Fruit fly (Drosophila melanogaster) whole organism, embryonic: ENCODE results near the gene Syp.
A peak's percentile ranks its signal among the peaks of the same experiment; 100 is the strongest.

ENCODE experiments used
- B-H1 ChIP-seq: fragments of 200-800 bp; sonication (Bioruptor generic); IDR thresholded peaks from 3 replicates; pipeline ENCODE4 v1.3.6; 2022; ENCODE audit warnings: missing biosample characterization, missing genetic modification characterization
- Blimp-1 ChIP-seq: fragments of 200-800 bp; sonication (Bioruptor generic); optimal IDR thresholded peaks from 3 replicates; lab custom pipeline; 2018; ENCODE audit warnings: missing biosample characterization, missing genetic modification characterization, mild to moderate bottlenecking, moderate library complexity, missing genetic modification reagents
- CG10979 ChIP-seq: fragments of 200-800 bp; sonication (Bioruptor generic); optimal IDR thresholded peaks from 2 replicates; lab custom pipeline; 2018; ENCODE audit warnings: missing biosample characterization, mild to moderate bottlenecking, missing genetic modification characterization, moderate library complexity
- CG11093 ChIP-seq: fragments of 200-800 bp; sonication (Bioruptor generic); IDR thresholded peaks from 3 replicates; pipeline ENCODE4 v1.3.6; 2022; ENCODE audit warnings: missing biosample characterization, missing genetic modification characterization
- CG11504 ChIP-seq: fragments of 200-800 bp; sonication (Bioruptor generic); optimal IDR thresholded peaks from 3 replicates; lab custom pipeline; 2019; ENCODE audit warnings: missing biosample characterization, mild to moderate bottlenecking, missing genetic modification characterization, moderate library complexity
- CG11695 ChIP-seq: fragments of 200-800 bp; sonication (Bioruptor generic); IDR thresholded peaks from 3 replicates; pipeline ENCODE4 v1.3.6; 2022; ENCODE audit warnings: missing biosample characterization, missing genetic modification characterization
- CG12155 ChIP-seq: fragments of 200-800 bp; sonication (Bioruptor generic); optimal IDR thresholded peaks from 3 replicates; lab custom pipeline; 2016; ENCODE audit warnings: missing biosample characterization, missing genetic modification characterization
- CG12942 ChIP-seq: fragments of 200-800 bp; sonication (Bioruptor generic); optimal IDR thresholded peaks from 3 replicates; lab custom pipeline; 2016; ENCODE audit warnings: missing biosample characterization, missing genetic modification characterization
- CG13894 ChIP-seq: fragments of 200-800 bp; sonication (Bioruptor generic); optimal IDR thresholded peaks from 3 replicates; lab custom pipeline; 2018; ENCODE audit warnings: missing biosample characterization, mild to moderate bottlenecking, missing genetic modification characterization, moderate library complexity
- CG14441 ChIP-seq: fragments of 200-800 bp; sonication (Bioruptor generic); IDR thresholded peaks from 2 replicates; pipeline ENCODE4 v1.3.6; 2022; ENCODE audit warnings: missing biosample characterization, missing genetic modification characterization
- CG1603 ChIP-seq: fragments of 200-800 bp; sonication (Bioruptor generic); optimal IDR thresholded peaks from 2 replicates; lab custom pipeline; 2019; ENCODE audit warnings: missing biosample characterization, mild to moderate bottlenecking, missing genetic modification characterization, moderate library complexity
- CG16813 ChIP-seq: fragments of 200-800 bp; sonication (Bioruptor generic); IDR thresholded peaks from 3 replicates; pipeline ENCODE4 v1.3.6; 2022; ENCODE audit warnings: missing biosample characterization, missing genetic modification characterization; ENCODE audit not compliant: partially characterized antibody
- CG2199 ChIP-seq: fragments of 200-800 bp; sonication (Bioruptor generic); IDR thresholded peaks from 3 replicates; pipeline ENCODE4 v1.3.6; 2022; ENCODE audit warnings: missing biosample characterization, missing genetic modification characterization
- CG32767 ChIP-seq: fragments of 200-800 bp; sonication (Bioruptor generic); IDR thresholded peaks from 2 replicates; pipeline ENCODE4 v1.3.6; 2022; ENCODE audit warnings: missing biosample characterization, missing genetic modification characterization
- CG4707 ChIP-seq: fragments of 200-800 bp; sonication (Bioruptor generic); optimal IDR thresholded peaks from 2 replicates; lab custom pipeline; 2018; ENCODE audit warnings: missing biosample characterization, mild to moderate bottlenecking, missing genetic modification characterization, moderate library complexity
- CG9797 ChIP-seq: fragments of 200-800 bp; sonication (Bioruptor generic); optimal IDR thresholded peaks from 3 replicates; lab custom pipeline; 2018; ENCODE audit warnings: missing biosample characterization, mild to moderate bottlenecking, missing genetic modification characterization
- CG9817 ChIP-seq: fragments of 200-800 bp; sonication (Bioruptor generic); optimal IDR thresholded peaks from 2 replicates; lab custom pipeline; 2018; ENCODE audit warnings: missing biosample characterization, mild to moderate bottlenecking, missing genetic modification characterization, moderate library complexity
- CHES-1-like ChIP-seq: fragments of 200-800 bp; sonication (Bioruptor generic); optimal IDR thresholded peaks from 2 replicates; lab custom pipeline; 2016; ENCODE audit warnings: missing biosample characterization, missing genetic modification characterization
- D19A ChIP-seq: fragments of 200-800 bp; optimal IDR thresholded peaks from 3 replicates; lab custom pipeline; 2019; ENCODE audit warnings: missing biosample characterization, mild to moderate bottlenecking, missing genetic modification characterization, moderate library complexity
- D19B ChIP-seq: fragments of 200-800 bp; sonication (Bioruptor generic); optimal IDR thresholded peaks from 2 replicates; lab custom pipeline; 2017; ENCODE audit warnings: missing biosample characterization, mild to moderate bottlenecking, missing genetic modification characterization
- E2f2 ChIP-seq: fragments of 200-800 bp; sonication (Bioruptor generic); IDR thresholded peaks from 2 replicates; pipeline ENCODE4 v1.3.6; 2022; ENCODE audit warnings: missing biosample characterization, missing genetic modification characterization
- Gsc ChIP-seq: fragments of 200-800 bp; sonication (Bioruptor generic); IDR thresholded peaks from 2 replicates; pipeline ENCODE4 v1.3.6; 2022; ENCODE audit warnings: missing biosample characterization, missing genetic modification characterization
- H15 ChIP-seq: fragments of 200-800 bp; sonication (Bioruptor generic); IDR thresholded peaks from 3 replicates; pipeline ENCODE4 v1.3.6; 2022; ENCODE audit warnings: missing biosample characterization, missing genetic modification characterization
- H2.0 ChIP-seq: fragments of 200-800 bp; sonication (Bioruptor generic); IDR thresholded peaks from 2 replicates; pipeline ENCODE4 v1.3.6; 2022; ENCODE audit warnings: missing biosample characterization, missing genetic modification characterization
- Hmr ChIP-seq: fragments of 200-800 bp; sonication (Bioruptor generic); optimal IDR thresholded peaks from 3 replicates; lab custom pipeline; 2017; ENCODE audit warnings: mild to moderate bottlenecking, missing biosample characterization, missing genetic modification reagents, missing genetic modification characterization
- MBD-R2 ChIP-seq: fragments of 200-800 bp; sonication (Bioruptor generic); IDR thresholded peaks from 2 replicates; pipeline ENCODE4 v1.3.6; 2022; ENCODE audit warnings: missing biosample characterization, missing genetic modification characterization
- MTF-1 ChIP-seq: fragments of 200-800 bp; sonication (Bioruptor generic); optimal IDR thresholded peaks from 2 replicates; lab custom pipeline; 2018; ENCODE audit warnings: missing biosample characterization, mild to moderate bottlenecking, missing genetic modification characterization, borderline replicate concordance
- Meics ChIP-seq: fragments of 200-800 bp; sonication (Bioruptor generic); optimal IDR thresholded peaks from 2 replicates; lab custom pipeline; 2017; ENCODE audit warnings: missing biosample characterization, mild to moderate bottlenecking, missing genetic modification characterization
- Nf-YC ChIP-seq: fragments of 200-800 bp; optimal IDR thresholded peaks from 3 replicates; lab custom pipeline; 2019; ENCODE audit warnings: missing biosample characterization, mild to moderate bottlenecking, missing genetic modification characterization, moderate library complexity
- Ravus ChIP-seq: fragments of 200-800 bp; sonication (Bioruptor generic); IDR thresholded peaks from 2 replicates; pipeline ENCODE4 v1.3.6; 2022; ENCODE audit warnings: missing biosample characterization, missing genetic modification characterization
- Side ChIP-seq: fragments of 200-800 bp; sonication (Bioruptor generic); optimal IDR thresholded peaks from 2 replicates; lab custom pipeline; 2016; ENCODE audit warnings: missing biosample characterization, missing genetic modification characterization
- Trl ChIP-seq, 3 experiments: fragments of >200 bp in 2 of 3; fragments of 200-800 bp in 1 of 3; sonication (Bioruptor generic) in 1 of 3; optimal IDR thresholded peaks; 2 replicates in 1 of 3; 3 replicates in 2 of 3; lab custom pipeline; 2016 to 2017; ENCODE audit warnings: missing biosample characterization in 1 of 3, missing genetic modification characterization in 1 of 3
- bowl ChIP-seq: fragments of 200-800 bp; sonication (Bioruptor generic); IDR thresholded peaks from 2 replicates; pipeline ENCODE4 v1.3.6; 2022; ENCODE audit warnings: missing biosample characterization, missing genetic modification characterization
- bsh ChIP-seq, 2 experiments: fragments of 200-800 bp; sonication (Bioruptor generic); optimal IDR thresholded peaks; 2 replicates each; lab custom pipeline; 2017 to 2018; ENCODE audit warnings: mild to moderate bottlenecking in 2 of 2, missing biosample characterization in 2 of 2, missing genetic modification characterization in 2 of 2, moderate library complexity in 1 of 2
- croc ChIP-seq: fragments of 200-800 bp; sonication (Bioruptor generic); conservative IDR thresholded peaks from 3 replicates; pipeline ENCODE4 v1.3.6; 2022; ENCODE audit warnings: missing biosample characterization, missing genetic modification characterization
- da ChIP-seq: fragments of 200-800 bp; sonication (Bioruptor generic); optimal IDR thresholded peaks from 2 replicates; lab custom pipeline; 2016; ENCODE audit warnings: missing biosample characterization, missing genetic modification characterization
- dysf ChIP-seq: fragments of 200-800 bp; sonication (Bioruptor generic); IDR thresholded peaks from 3 replicates; pipeline ENCODE4 v1.3.6; 2022; ENCODE audit warnings: missing biosample characterization, missing genetic modification characterization
- eve ChIP-seq, 2 experiments: fragments of >200 bp; optimal IDR thresholded peaks; 2 replicates each; lab custom pipeline; 2017; ENCODE audit warnings: missing biosample characterization in 2 of 2, missing genetic modification characterization in 2 of 2
- fd64A ChIP-seq: fragments of 200-800 bp; sonication (Bioruptor generic); optimal IDR thresholded peaks from 3 replicates; lab custom pipeline; 2018; ENCODE audit warnings: missing biosample characterization, mild to moderate bottlenecking, missing genetic modification characterization
- fd96Cb ChIP-seq: fragments of 200-800 bp; sonication (Bioruptor generic); optimal IDR thresholded peaks from 2 replicates; lab custom pipeline; 2018; ENCODE audit warnings: missing biosample characterization, mild to moderate bottlenecking, missing genetic modification characterization, moderate library complexity
- gcm2 ChIP-seq: fragments of 200-800 bp; sonication (Bioruptor generic); optimal IDR thresholded peaks from 2 replicates; lab custom pipeline; 2016; ENCODE audit warnings: missing biosample characterization, missing genetic modification characterization
- gro ChIP-seq: fragments of 200-800 bp; sonication (Bioruptor generic); optimal IDR thresholded peaks from 2 replicates; lab custom pipeline; 2016; ENCODE audit warnings: missing biosample characterization, missing genetic modification characterization
- jing ChIP-seq: fragments of 200-800 bp; sonication (Bioruptor generic); optimal IDR thresholded peaks from 2 replicates; lab custom pipeline; 2018; ENCODE audit warnings: missing biosample characterization, mild to moderate bottlenecking, missing genetic modification characterization
- odd ChIP-seq: fragments of 200-800 bp; sonication (Bioruptor generic); optimal IDR thresholded peaks from 2 replicates; lab custom pipeline; 2017; ENCODE audit warnings: missing biosample characterization, mild to moderate bottlenecking, missing genetic modification characterization
- pan ChIP-seq, 4 experiments: fragments of >200 bp in 3 of 4; fragments of 200-800 bp in 1 of 4; sonication (Bioruptor generic) in 1 of 4; optimal IDR thresholded peaks in 3 of 4; IDR thresholded peaks in 1 of 4; 2 replicates each; pipeline versions ENCODE4 v1.3.6 to Lab custom; 2017 to 2022; ENCODE audit warnings: missing biosample characterization in 2 of 4, missing genetic modification characterization in 2 of 4, mixed read lengths in 1 of 4
- phol ChIP-seq: fragments of 200-800 bp; sonication (Bioruptor generic); optimal IDR thresholded peaks from 3 replicates; lab custom pipeline; 2018; ENCODE audit warnings: missing biosample characterization, mild to moderate bottlenecking, missing genetic modification characterization, moderate library complexity
- pita ChIP-seq: fragments of 200-800 bp; sonication (Bioruptor generic); optimal IDR thresholded peaks from 2 replicates; lab custom pipeline; 2017; ENCODE audit warnings: missing biosample characterization, mild to moderate bottlenecking, missing genetic modification characterization
- tap ChIP-seq: fragments of 200-800 bp; optimal IDR thresholded peaks from 3 replicates; lab custom pipeline; 2019; ENCODE audit warnings: missing biosample characterization, mild to moderate bottlenecking, missing genetic modification characterization, moderate library complexity
- vnd ChIP-seq: fragments of 200-800 bp; sonication (Bioruptor generic); IDR thresholded peaks from 3 replicates; pipeline ENCODE4 v1.3.6; 2022; ENCODE audit warnings: missing biosample characterization, missing genetic modification characterization; ENCODE audit not compliant: partially characterized antibody
- wdn ChIP-seq: fragments of 200-800 bp; sonication (Bioruptor generic); IDR thresholded peaks from 2 replicates; pipeline ENCODE4 v1.3.6; 2022; ENCODE audit warnings: missing biosample characterization, missing genetic modification characterization

Syp gene

dm6 chr3R:20834770-20835183, 78.2 kb downstream of the Syp start (continued):
- peak; percentile 66 for TF ChIP-seq Meics (GFP tag; lab: Kevin White, UChicago)
- TF ChIP-seq jing, result no peak
- TF ChIP-seq CG2199, result no peak
- TF ChIP-seq Ravus (GFP tag; lab: Robert Waterston, UW), result no peak
- no peak for TF ChIP-seq vnd
- TF ChIP-seq CG12155 (GFP tag; lab: Kevin White, UChicago), result no peak
- no peak for TF ChIP-seq H15 (GFP tag; lab: Robert Waterston, UW)
- no peak for TF ChIP-seq CG11695
- peak; percentile 6 for TF ChIP-seq D19B (GFP tag; lab: Kevin White, UChicago)
- TF ChIP-seq CG10979 (tag; lab: Kevin White, UChicago), result no peak
- TF ChIP-seq dysf, result peak; percentile 40; the same call in 1 of the 3 replicates
- TF ChIP-seq CG9797 (GFP tag; lab: Kevin White, UChicago), result no peak
- TF ChIP-seq E2f2, result no peak
- TF ChIP-seq Hmr (GFP tag; lab: Kevin White, UChicago), result peak; percentile 71
- no peak for TF ChIP-seq CG14441 (GFP tag; lab: Robert Waterston, UW)
- TF ChIP-seq bsh (GFP tag; optimal IDR thresholded peaks at IDR 0.05; lab: Kevin White, UChicago), result peak in 1 of 2 experiments; percentile 44
- TF ChIP-seq da (GFP tag; lab: Kevin White, UChicago), result no peak
- TF ChIP-seq CG12942 (GFP tag; lab: Kevin White, UChicago), result no peak
- no peak for TF ChIP-seq fd96Cb (tag; lab: Kevin White, UChicago)
- TF ChIP-seq B-H1, result no peak; the same call in 2 of the 3 replicates
- peak; percentile 2 for TF ChIP-seq CG4707 (GFP tag; lab: Kevin White, UChicago)
- no peak for TF ChIP-seq gro (GFP tag; lab: Kevin White, UChicago)
- no peak for TF ChIP-seq wdn (GFP tag; lab: Robert Waterston, UW)
- no peak for TF ChIP-seq Trl (optimal IDR thresholded peaks at IDR 0.05; lab: Kevin White, UChicago)
- no peak for TF ChIP-seq Trl (GFP tag; optimal IDR thresholded peaks at IDR 0.05; lab: Kevin White, UChicago)
- TF ChIP-seq CG11504 (tag; lab: Kevin White, UChicago), result peak; percentile 40
- TF ChIP-seq CHES-1-like (GFP tag; lab: Kevin White, UChicago), result peak; percentile 8
- TF ChIP-seq Gsc (GFP tag; lab: Robert Waterston, UW), result no peak
- peak in 1 of 2 experiments; percentile 4 for TF ChIP-seq eve (GFP tag; optimal IDR thresholded peaks at IDR 0.05; lab: Kevin White, UChicago)
- peak; percentile 29 for TF ChIP-seq fd64A (GFP tag; lab: Kevin White, UChicago)
- peak; percentile 55 for TF ChIP-seq Blimp-1
- no peak for TF ChIP-seq CG11093 (GFP tag; lab: Robert Waterston, UW)
- TF ChIP-seq odd (GFP tag; lab: Kevin White, UChicago), result peak; percentile 64
- no peak for TF ChIP-seq MBD-R2 (GFP tag; lab: Robert Waterston, UW)
- peak; percentile 25 for TF ChIP-seq gcm2 (GFP tag; lab: Kevin White, UChicago)
- no peak for TF ChIP-seq bowl (GFP tag; lab: Robert Waterston, UW)
- no peak for TF ChIP-seq Side (GFP tag; lab: Kevin White, UChicago)
- TF ChIP-seq CG32767 (GFP tag; lab: Robert Waterston, UW), result no peak
- peak; percentile 8 for TF ChIP-seq tap
- TF ChIP-seq pita (GFP tag; lab: Kevin White, UChicago), result no peak
- TF ChIP-seq D19A (tag; lab: Kevin White, UChicago), result no peak
- peak; percentile 62 for TF ChIP-seq MTF-1
- TF ChIP-seq CG9817, result peak; percentile 36
- no peak for TF ChIP-seq Nf-YC (tag; lab: Kevin White, UChicago)
- TF ChIP-seq H2.0, result no peak
- TF ChIP-seq phol, result no peak
- no peak for TF ChIP-seq CG16813 (GFP tag; lab: Robert Waterston, UW)
- TF ChIP-seq croc (GFP tag; lab: Robert Waterston, UW), result no peak
- no peak for TF ChIP-seq pan (optimal IDR thresholded peaks at IDR 0.05; lab: Kevin White, UChicago)
- TF ChIP-seq pan (GFP tag; optimal IDR thresholded peaks at IDR 0.05 in 1 of 2, IDR thresholded peaks at IDR 0.05 in 1 of 2), result no peak
- peak; percentile 66 for TF ChIP-seq CG1603 (tag; lab: Kevin White, UChicago)
- TF ChIP-seq CG13894 (tag; lab: Kevin White, UChicago), result no peak
